Fruit fly (Drosophila melanogaster) whole organism, embryonic: ENCODE data around the gene Cdc16.

ENCODE experiments used
- Abd-B ChIP-seq: fragments of 200-800 bp; sonication (Bioruptor generic); optimal IDR thresholded peaks from 2 replicates; lab custom pipeline; 2018; ENCODE audit warnings: missing biosample characterization, mild to moderate bottlenecking, missing genetic modification characterization, moderate library complexity
- CG10321 ChIP-seq: fragments of 200-800 bp; sonication (Bioruptor generic); IDR thresholded peaks from 2 replicates; pipeline ENCODE4 v1.3.6; 2022; ENCODE audit warnings: missing biosample characterization, missing genetic modification characterization
- CG10462 ChIP-seq: fragments of 200-800 bp; sonication (Bioruptor generic); optimal IDR thresholded peaks from 2 replicates; lab custom pipeline; 2016; ENCODE audit warnings: missing biosample characterization, missing genetic modification characterization
- CG11560 ChIP-seq: fragments of 200-800 bp; sonication (Bioruptor generic); IDR thresholded peaks from 3 replicates; pipeline ENCODE4 v1.3.6; 2022; ENCODE audit warnings: missing biosample characterization, missing genetic modification characterization
- CG12236 ChIP-seq: fragments of 200-800 bp; sonication (Bioruptor generic); optimal IDR thresholded peaks from 2 replicates; lab custom pipeline; 2016; ENCODE audit warnings: missing biosample characterization, missing genetic modification characterization
- CG12744 ChIP-seq: fragments of 200-800 bp; sonication (Bioruptor generic); optimal IDR thresholded peaks from 2 replicates; lab custom pipeline; 2016; ENCODE audit warnings: missing biosample characterization, missing genetic modification characterization
- CG14667 ChIP-seq: fragments of 200-800 bp; sonication (Bioruptor generic); IDR thresholded peaks from 2 replicates; pipeline ENCODE4 v1.3.6; 2022; ENCODE audit warnings: missing biosample characterization, missing genetic modification characterization
- CG15073 ChIP-seq: fragments of 200-800 bp; sonication (Bioruptor generic); optimal IDR thresholded peaks from 2 replicates; lab custom pipeline; 2016; ENCODE audit warnings: missing biosample characterization, missing genetic modification characterization
- CG16813 ChIP-seq: fragments of 200-800 bp; sonication (Bioruptor generic); IDR thresholded peaks from 3 replicates; pipeline ENCODE4 v1.3.6; 2022; ENCODE audit warnings: missing biosample characterization, missing genetic modification characterization; ENCODE audit not compliant: partially characterized antibody
- CG16815 ChIP-seq: fragments of 200-800 bp; sonication (Bioruptor generic); optimal IDR thresholded peaks from 3 replicates; lab custom pipeline; 2017; ENCODE audit warnings: missing biosample characterization, mild to moderate bottlenecking, missing genetic modification characterization
- CG17802 ChIP-seq: fragments of 200-800 bp; sonication (Bioruptor generic); optimal IDR thresholded peaks from 2 replicates; lab custom pipeline; 2018; ENCODE audit warnings: missing biosample characterization, mild to moderate bottlenecking, missing genetic modification characterization, moderate library complexity
- CG17829 ChIP-seq: fragments of 200-800 bp; optimal IDR thresholded peaks from 2 replicates; lab custom pipeline; 2019; ENCODE audit warnings: missing biosample characterization, mild to moderate bottlenecking, missing genetic modification characterization, moderate library complexity
- CG18011 ChIP-seq: fragments of 200-800 bp; sonication (Bioruptor generic); optimal IDR thresholded peaks from 2 replicates; lab custom pipeline; 2017; ENCODE audit warnings: missing biosample characterization, missing genetic modification characterization, mild to moderate bottlenecking, moderate library complexity, missing genotype
- CG1832 ChIP-seq: fragments of 200-800 bp; sonication (Bioruptor generic); optimal IDR thresholded peaks from 2 replicates; lab custom pipeline; 2017; ENCODE audit warnings: missing biosample characterization, mild to moderate bottlenecking, missing genetic modification characterization, inconsistent platforms
- CG18619 ChIP-seq: fragments of 200-800 bp; sonication (Bioruptor generic); optimal IDR thresholded peaks from 3 replicates; lab custom pipeline; 2017; ENCODE audit warnings: missing biosample characterization, mild to moderate bottlenecking, missing genetic modification characterization
- CG3065 ChIP-seq: fragments of 200-800 bp; sonication (Bioruptor generic); optimal IDR thresholded peaks from 2 replicates; lab custom pipeline; 2016; ENCODE audit warnings: missing biosample characterization, missing genetic modification characterization
- CG4282 ChIP-seq: fragments of 200-800 bp; sonication (Bioruptor generic); optimal IDR thresholded peaks from 2 replicates; lab custom pipeline; 2016; ENCODE audit warnings: missing biosample characterization, missing genetic modification characterization
- CG4424 ChIP-seq: fragments of 200-800 bp; sonication (Bioruptor generic); optimal IDR thresholded peaks from 3 replicates; lab custom pipeline; 2016; ENCODE audit warnings: missing biosample characterization, missing genetic modification characterization
- CG4854 ChIP-seq: fragments of 200-800 bp; sonication (Bioruptor generic); optimal IDR thresholded peaks from 2 replicates; lab custom pipeline; 2016; ENCODE audit warnings: missing biosample characterization, missing genetic modification characterization, inconsistent platforms
- CG7745 ChIP-seq: fragments of 200-800 bp; sonication (Bioruptor generic); optimal IDR thresholded peaks from 2 replicates; lab custom pipeline; 2018; ENCODE audit warnings: missing biosample characterization, mild to moderate bottlenecking, missing genetic modification characterization, moderate library complexity
- CG7786 ChIP-seq: fragments of 200-800 bp; sonication (Bioruptor generic); optimal IDR thresholded peaks from 2 replicates; lab custom pipeline; 2016; ENCODE audit warnings: missing biosample characterization, missing genetic modification characterization
- CG7928 ChIP-seq: fragments of 200-800 bp; sonication (Bioruptor generic); optimal IDR thresholded peaks from 2 replicates; lab custom pipeline; 2017; ENCODE audit warnings: missing biosample characterization, mild to moderate bottlenecking, missing genetic modification characterization
- CG8924 ChIP-seq: fragments of 200-800 bp; optimal IDR thresholded peaks from 3 replicates; lab custom pipeline; 2019; ENCODE audit warnings: missing biosample characterization, mild to moderate bottlenecking, missing genetic modification characterization, moderate library complexity
- E2f2 ChIP-seq: fragments of 200-800 bp; sonication (Bioruptor generic); IDR thresholded peaks from 2 replicates; pipeline ENCODE4 v1.3.6; 2022; ENCODE audit warnings: missing biosample characterization, missing genetic modification characterization
- Ets65A ChIP-seq: fragments of 200-800 bp; sonication (Bioruptor generic); peaks from one replicate; lab custom pipeline; 2016; ENCODE audit warnings: missing biosample characterization, missing genetic modification characterization
- HmgD ChIP-seq: fragments of 200-800 bp; sonication (Bioruptor generic); optimal IDR thresholded peaks from 3 replicates; lab custom pipeline; 2016; ENCODE audit warnings: missing biosample characterization, missing genetic modification characterization
- Hr51 ChIP-seq, 2 experiments: fragments of 200-800 bp; sonication (Bioruptor generic); optimal IDR thresholded peaks; 2 replicates in 1 of 2; 3 replicates in 1 of 2; lab custom pipeline; 2016 to 2018; ENCODE audit warnings: missing biosample characterization in 2 of 2, missing genetic modification characterization in 2 of 2, mild to moderate bottlenecking in 1 of 2, moderate library complexity in 1 of 2
- Jarid2 ChIP-seq: fragments of 200-800 bp; sonication (Bioruptor generic); optimal IDR thresholded peaks from 3 replicates; lab custom pipeline; 2017; ENCODE audit warnings: mild to moderate bottlenecking, missing biosample characterization, missing genetic modification reagents, missing genetic modification characterization
- Med ChIP-seq: fragments of 200-800 bp; sonication (Bioruptor generic); peaks from one replicate; lab custom pipeline; 2016; ENCODE audit warnings: missing biosample characterization, missing genetic modification characterization, mild to moderate bottlenecking, inconsistent platforms, moderate library complexity
- Nf-YC ChIP-seq: fragments of 200-800 bp; optimal IDR thresholded peaks from 3 replicates; lab custom pipeline; 2019; ENCODE audit warnings: missing biosample characterization, mild to moderate bottlenecking, missing genetic modification characterization, moderate library complexity
- NfI ChIP-seq: fragments of 200-800 bp; sonication (Bioruptor generic); optimal IDR thresholded peaks from 3 replicates; lab custom pipeline; 2018; ENCODE audit warnings: missing biosample characterization, mild to moderate bottlenecking, missing genetic modification characterization, moderate library complexity
- Oli ChIP-seq: fragments of 200-800 bp; sonication (Bioruptor generic); optimal IDR thresholded peaks from 2 replicates; lab custom pipeline; 2018; ENCODE audit warnings: missing biosample characterization, mild to moderate bottlenecking, missing genetic modification characterization, moderate library complexity
- PHDP ChIP-seq: fragments of 200-800 bp; sonication (Bioruptor generic); optimal IDR thresholded peaks from 3 replicates; lab custom pipeline; 2018; ENCODE audit warnings: missing biosample characterization, mild to moderate bottlenecking, missing genetic modification characterization, moderate library complexity
- Ravus ChIP-seq: fragments of 200-800 bp; sonication (Bioruptor generic); IDR thresholded peaks from 2 replicates; pipeline ENCODE4 v1.3.6; 2022; ENCODE audit warnings: missing biosample characterization, missing genetic modification characterization
- Sox102F ChIP-seq: fragments of 200-800 bp; sonication (Bioruptor generic); optimal IDR thresholded peaks from 2 replicates; lab custom pipeline; 2018; ENCODE audit warnings: missing biosample characterization, mild to moderate bottlenecking, missing genetic modification characterization, moderate library complexity
- Ssrp ChIP-seq: fragments of 200-800 bp; sonication (Bioruptor generic); optimal IDR thresholded peaks from 2 replicates; lab custom pipeline; 2018; ENCODE audit warnings: missing biosample characterization, mild to moderate bottlenecking, missing genetic modification characterization, moderate library complexity
- ac ChIP-seq: fragments of 200-800 bp; sonication (Bioruptor generic); optimal IDR thresholded peaks from 3 replicates; lab custom pipeline; 2017; ENCODE audit warnings: missing biosample characterization, mild to moderate bottlenecking, missing genetic modification characterization
- cato ChIP-seq: fragments of 200-800 bp; sonication (Bioruptor generic); optimal IDR thresholded peaks from 2 replicates; lab custom pipeline; 2016; ENCODE audit warnings: missing biosample characterization, missing genetic modification characterization, borderline replicate concordance
- emc ChIP-seq: fragments of 200-800 bp; sonication (Bioruptor generic); optimal IDR thresholded peaks from 2 replicates; lab custom pipeline; 2016; ENCODE audit warnings: missing biosample characterization, missing genetic modification characterization
- ems ChIP-seq: fragments of 200-800 bp; sonication (Bioruptor generic); optimal IDR thresholded peaks from 3 replicates; lab custom pipeline; 2016; ENCODE audit warnings: missing biosample characterization, missing genetic modification characterization
- gem ChIP-seq: fragments of 200-800 bp; sonication (Bioruptor generic); optimal IDR thresholded peaks from 2 replicates; lab custom pipeline; 2019; ENCODE audit warnings: missing biosample characterization, mild to moderate bottlenecking, missing genetic modification characterization, moderate library complexity
- jumu ChIP-seq: fragments of 200-800 bp; sonication (Bioruptor generic); optimal IDR thresholded peaks from 3 replicates; lab custom pipeline; 2016; ENCODE audit warnings: missing biosample characterization, missing genetic modification characterization
- nerfin-2 ChIP-seq: fragments of 200-800 bp; sonication (Bioruptor generic); IDR thresholded peaks from 2 replicates; pipeline ENCODE4 v1.3.6; 2022; ENCODE audit warnings: missing biosample characterization, missing genetic modification characterization; ENCODE audit not compliant: partially characterized antibody
- nmo ChIP-seq: fragments of 200-800 bp; sonication (Bioruptor generic); optimal IDR thresholded peaks from 2 replicates; lab custom pipeline; 2018; ENCODE audit warnings: missing biosample characterization, mild to moderate bottlenecking, missing genetic modification characterization, moderate library complexity
- p53 ChIP-seq: fragments of 200-800 bp; sonication (Bioruptor generic); optimal IDR thresholded peaks from 2 replicates; lab custom pipeline; 2016; ENCODE audit warnings: missing biosample characterization, missing genetic modification characterization
- pros ChIP-seq: fragments of 200-800 bp; sonication (Bioruptor generic); optimal IDR thresholded peaks from 3 replicates; lab custom pipeline; 2019; ENCODE audit warnings: missing biosample characterization, mild to moderate bottlenecking, missing genetic modification characterization, moderate library complexity
- sens-2 ChIP-seq: fragments of 200-800 bp; sonication (Bioruptor generic); IDR thresholded peaks from 2 replicates; pipeline ENCODE4 v1.3.6; 2022; ENCODE audit warnings: missing biosample characterization, missing genetic modification characterization
- slbo ChIP-seq: fragments of 200-800 bp; sonication (Bioruptor generic); IDR thresholded peaks from 2 replicates; pipeline ENCODE4 v1.3.6; 2022; ENCODE audit warnings: missing biosample characterization, missing genetic modification characterization
- z ChIP-seq: fragments of 200-800 bp; sonication (Bioruptor generic); IDR thresholded peaks from 3 replicates; pipeline ENCODE4 v1.3.6; 2022; ENCODE audit warnings: missing biosample characterization, missing genetic modification characterization

Cdc16 gene

dm6 chr3R:23332535-23333333, 51.7 kb downstream of the Cdc16 start (continued):
- peak; percentile 74 for TF ChIP-seq Oli (tag; lab: Kevin White, UChicago)
- TF ChIP-seq CG8924 (tag; lab: Kevin White, UChicago): peak; percentile 57
- no peak for TF ChIP-seq Ravus (GFP tag; lab: Robert Waterston, UW)
- peak; percentile 46 for TF ChIP-seq slbo (GFP tag; lab: Robert Waterston, UW)
- peak; percentile 56 for TF ChIP-seq Ssrp (tag; lab: Kevin White, UChicago)
- TF ChIP-seq Nf-YC (tag; lab: Kevin White, UChicago): no peak
- TF ChIP-seq NfI (GFP tag; lab: Kevin White, UChicago): no peak
- peak in 1 of 2 experiments; percentile 68 for TF ChIP-seq Hr51 (GFP tag; optimal IDR thresholded peaks at IDR 0.05; lab: Kevin White, UChicago)
- TF ChIP-seq z (GFP tag; lab: Robert Waterston, UW): no peak
- TF ChIP-seq CG4854 (GFP tag; lab: Kevin White, UChicago): peak; percentile 3
- no peak for TF ChIP-seq CG7745 (tag; lab: Kevin White, UChicago)
- no peak for TF ChIP-seq Jarid2
- no peak for TF ChIP-seq CG16815
- TF ChIP-seq emc (GFP tag; lab: Kevin White, UChicago): peak; percentile 14
- peak; percentile 88 for TF ChIP-seq Med (GFP tag; lab: Kevin White, UChicago)
- TF ChIP-seq gem: peak; percentile 78
- TF ChIP-seq HmgD: no peak
- no peak for TF ChIP-seq CG17802 (tag; lab: Kevin White, UChicago)
- no peak for TF ChIP-seq CG16813 (GFP tag; lab: Robert Waterston, UW)
- no peak for TF ChIP-seq E2f2
- TF ChIP-seq PHDP: peak; percentile 81
- TF ChIP-seq cato (GFP tag; lab: Kevin White, UChicago): peak; percentile 11
- no peak for TF ChIP-seq ac
- TF ChIP-seq CG7786 (GFP tag; lab: Kevin White, UChicago): no peak
- TF ChIP-seq CG12744 (GFP tag; lab: Kevin White, UChicago): no peak
- no peak for TF ChIP-seq nerfin-2 (GFP tag; lab: Robert Waterston, UW)
- TF ChIP-seq CG10462 (GFP tag; lab: Kevin White, UChicago): no peak
- TF ChIP-seq CG18011: no peak
- peak; percentile 67 for TF ChIP-seq CG17829 (tag; lab: Kevin White, UChicago)
- no peak for TF ChIP-seq CG3065 (GFP tag; lab: Kevin White, UChicago)
- no peak for TF ChIP-seq CG10321
- TF ChIP-seq CG18619 (GFP tag; lab: Kevin White, UChicago): peak; percentile 58
- no peak for TF ChIP-seq p53 (GFP tag; lab: Kevin White, UChicago)
- TF ChIP-seq nmo (GFP tag; lab: Kevin White, UChicago): peak; percentile 72
- no peak for TF ChIP-seq jumu
- no peak for TF ChIP-seq pros (GFP tag; lab: Kevin White, UChicago)
- TF ChIP-seq Ets65A (GFP tag; lab: Kevin White, UChicago): peak; percentile 36
- TF ChIP-seq CG15073 (GFP tag; lab: Kevin White, UChicago): no peak
- TF ChIP-seq CG1832 (GFP tag; lab: Kevin White, UChicago): no peak
- peak; percentile 29 for TF ChIP-seq Abd-B (GFP tag; lab: Kevin White, UChicago)
- peak; percentile 79 for TF ChIP-seq Sox102F (GFP tag; lab: Kevin White, UChicago)
- no peak for TF ChIP-seq ems
- TF ChIP-seq CG14667: no peak
- TF ChIP-seq CG11560 (tag; lab: Robert Waterston, UW): no peak
- TF ChIP-seq sens-2 (GFP tag; lab: Robert Waterston, UW): no peak
- no peak for TF ChIP-seq CG4282
- peak; percentile 32 for TF ChIP-seq CG12236 (GFP tag; lab: Kevin White, UChicago)
- no peak for TF ChIP-seq CG7928 (GFP tag; lab: Kevin White, UChicago)
- peak; percentile 67 for TF ChIP-seq CG4424 (GFP tag; lab: Kevin White, UChicago)
